Worm (Caenorhabditis elegans) whole organism, mixed stage, embryonic: ENCODE data around the gene C13A2.3.

Experiments
- elt-1 ChIP-seq: sonication (generic microtip); optimal IDR thresholded peaks from 2 replicates; lab custom pipeline; 2017; ENCODE audit warnings: missing genetic modification characterization, mild to moderate bottlenecking, missing compliant biosample characterization, antibody characterized with exemption, moderate library complexity, borderline replicate concordance; ENCODE audit not compliant: insufficient read depth
- lsy-2 ChIP-seq: fragments of 150-350 bp; optimal IDR thresholded peaks from 2 replicates; lab custom pipeline; 2014; ENCODE audit warnings: missing biosample characterization, missing genetic modification characterization
- nhr-12 ChIP-seq: fragments of 150-350 bp; optimal IDR thresholded peaks from 2 replicates; lab custom pipeline; 2014; ENCODE audit warnings: missing biosample characterization, missing genetic modification characterization
- nhr-237 ChIP-seq: fragments of 150-350 bp; optimal IDR thresholded peaks from 2 replicates; lab custom pipeline; 2014; ENCODE audit warnings: missing biosample characterization, missing genetic modification characterization
- nhr-28 ChIP-seq: fragments of 150-350 bp; optimal IDR thresholded peaks from 2 replicates; lab custom pipeline; 2014; ENCODE audit warnings: missing biosample characterization, missing genetic modification characterization
- nhr-76 ChIP-seq: sonication (generic microtip); optimal IDR thresholded peaks from 2 replicates; lab custom pipeline; 2017; ENCODE audit warnings: missing biosample characterization, missing genetic modification characterization
- sem-2 ChIP-seq: fragments of 200-800 bp; sonication (Bioruptor generic); optimal IDR thresholded peaks from 2 replicates; lab custom pipeline; 2018; ENCODE audit warnings: mild to moderate bottlenecking, missing genetic modification characterization, missing compliant biosample characterization
- snpc-4 ChIP-seq: fragments of 150-350 bp; optimal IDR thresholded peaks from 2 replicates; lab custom pipeline; 2014; ENCODE audit warnings: missing biosample characterization, missing genetic modification characterization
- sptf-1 ChIP-seq: sonication (generic microtip); optimal IDR thresholded peaks from 2 replicates; lab custom pipeline; 2017; ENCODE audit warnings: mild to moderate bottlenecking, missing genetic modification characterization, moderate library complexity, missing compliant biosample characterization
- unc-62 ChIP-seq: fragments of 150-350 bp; optimal IDR thresholded peaks from 2 replicates; lab custom pipeline; 2014; ENCODE audit warnings: missing biosample characterization, missing genetic modification reagents, missing genetic modification characterization
- ztf-11 ChIP-seq: fragments of 150-350 bp; optimal IDR thresholded peaks from 2 replicates; lab custom pipeline; 2014; ENCODE audit warnings: missing biosample characterization, missing genetic modification characterization

DNA sequence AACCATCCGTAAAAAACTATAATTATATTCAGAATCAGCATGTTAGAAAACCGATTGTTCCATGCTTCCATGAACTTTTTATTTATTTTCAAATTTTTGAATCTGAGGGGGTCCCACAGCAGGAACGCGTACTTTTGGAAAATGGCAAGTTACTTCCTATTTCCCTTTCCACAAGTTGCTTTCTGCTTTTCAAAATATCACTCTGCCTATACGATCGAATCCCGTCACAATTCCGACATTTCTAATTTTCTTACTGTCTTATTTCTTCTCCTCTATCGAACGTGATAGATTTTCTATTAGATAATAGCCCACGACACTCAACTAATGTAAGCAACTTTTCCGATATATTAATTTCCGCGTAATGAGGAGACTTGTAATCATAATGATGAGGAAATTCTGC lies 6.6 kb upstream of the C13A2.3 start, which contains the start of gene C13A2.5:
- TF ChIP-seq nhr-237 (tag; lab: Kevin White, UChicago) (no peak), nhr-76 (tag; lab: Kevin White, UChicago) (no peak), unc-62 (GFP tag; lab: Kevin White, UChicago) (no peak), sptf-1 (no peak), elt-1 (tag; lab: Kevin White, UChicago) (no peak), snpc-4 (tag; lab: Kevin White, UChicago) (no peak), sem-2 (GFP tag; lab: Kevin White, UChicago) (no peak), ztf-11 (tag; lab: Kevin White, UChicago) (no peak), nhr-12 (no peak), nhr-28 (tag; lab: Kevin White, UChicago) (no peak), lsy-2 (tag; lab: Kevin White, UChicago) (no peak)
